Fruit fly (Drosophila melanogaster) whole organism: Measurements from ENCODE around the gene CG6878.

Source experiments
- pan ChIP-seq: fragments of >200 bp; optimal IDR thresholded peaks from 2 replicates; lab custom pipeline; 2017
- psq ChIP-seq: fragments of >200 bp; optimal IDR thresholded peaks from 2 replicates; lab custom pipeline; 2017

DNA sequence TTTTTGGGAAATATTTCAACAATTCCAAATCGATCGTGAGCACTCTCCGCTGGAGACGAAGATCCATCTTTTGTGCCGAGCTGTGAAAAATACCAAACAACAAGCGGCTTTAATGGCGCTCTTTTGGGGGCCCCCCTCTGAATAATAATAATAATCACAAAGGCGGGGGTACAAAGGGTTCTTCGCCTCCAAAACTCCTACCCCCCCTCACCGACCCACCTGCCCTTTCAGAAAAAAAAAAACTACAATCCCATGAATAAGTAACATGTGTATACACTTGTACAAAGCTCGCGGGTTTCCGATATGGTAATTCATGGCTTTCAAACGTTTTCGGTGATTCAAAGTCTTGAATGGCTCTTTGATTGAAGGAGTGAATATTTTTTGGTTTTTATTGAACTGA lies 39.7 kb downstream of the CG6878 start:
- TF ChIP-seq pan (lab: Kevin White, UChicago) (no peak), psq (lab: Kevin White, UChicago) (no peak)
